Worm (Caenorhabditis elegans) whole organism, midembryonic: ENCODE data around the gene ceh-76.

Experiments used
- T22C8.4 ChIP-seq: fragments of 200-800 bp; sonication (Bioruptor generic); IDR thresholded peaks from 2 replicates; pipeline ENCODE4 v1.3.6; 2022; ENCODE audit warnings: missing genetic modification characterization, missing compliant biosample characterization
- cog-1 ChIP-seq: sonication (generic microtip); optimal IDR thresholded peaks from 2 replicates; lab custom pipeline; 2016; ENCODE audit warnings: missing genetic modification characterization, missing compliant biosample characterization
- flt-1 ChIP-seq: fragments of 200-800 bp; sonication (Bioruptor generic); IDR thresholded peaks from 2 replicates; pipeline ENCODE4 v1.3.6; 2022; ENCODE audit warnings: missing genetic modification characterization, missing compliant biosample characterization
- klf-2 ChIP-seq: fragments of 200-800 bp; sonication (Bioruptor generic); conservative IDR thresholded peaks from 2 replicates; pipeline ENCODE4 v1.3.6; 2022; ENCODE audit warnings: missing genetic modification reagents, missing genetic modification characterization, missing compliant biosample characterization
- med-1 ChIP-seq: sonication (generic microtip); optimal IDR thresholded peaks from 2 replicates; lab custom pipeline; 2017; ENCODE audit warnings: missing genetic modification characterization, mild to moderate bottlenecking, missing compliant biosample characterization, antibody characterized with exemption, missing genetic modification reagents; ENCODE audit not compliant: insufficient read depth
- ref-1 ChIP-seq: fragments of 200-800 bp; sonication (Bioruptor generic); conservative IDR thresholded peaks from 2 replicates; pipeline ENCODE4 v1.3.6; 2022; ENCODE audit warnings: missing genetic modification reagents, missing genetic modification characterization, missing compliant biosample characterization
- tab-1 ChIP-seq: fragments of 200-800 bp; sonication (Bioruptor generic); IDR thresholded peaks from 2 replicates; pipeline ENCODE4 v1.3.6; 2022; ENCODE audit warnings: missing genetic modification characterization, missing compliant biosample characterization
- ztf-23 ChIP-seq: fragments of 200-800 bp; sonication (Bioruptor generic); IDR thresholded peaks from 2 replicates; pipeline ENCODE4 v1.3.6; 2022; ENCODE audit warnings: missing genetic modification reagents, missing genetic modification characterization, missing compliant biosample characterization
- ztf-29 ChIP-seq: fragments of 200-800 bp; sonication (Bioruptor generic); IDR thresholded peaks from 2 replicates; pipeline ENCODE4 v1.3.6; 2022; ENCODE audit warnings: missing genetic modification reagents, missing genetic modification characterization, missing compliant biosample characterization

The ceh-76 gene

ce11 chrV:7994570-7994969 lies at the start of gene ceh-76:
Gene ceh-76, minus strand, starts transcription at chrV:7994670.
- no peak for TF ChIP-seq cog-1 (tag; lab: Kevin White, UChicago)
- no peak for TF ChIP-seq tab-1 (GFP tag; lab: Robert Waterston, UW)
- TF ChIP-seq ref-1 (GFP tag; lab: Robert Waterston, UW): no peak
- TF ChIP-seq T22C8.4 (GFP tag; lab: Robert Waterston, UW): no peak
- TF ChIP-seq ztf-23 (GFP tag; lab: Robert Waterston, UW): no peak
- TF ChIP-seq klf-2 (GFP tag; lab: Robert Waterston, UW): no peak
- TF ChIP-seq med-1 (GFP tag; lab: Kevin White, UChicago): no peak
- TF ChIP-seq flt-1 (GFP tag; lab: Robert Waterston, UW): no peak
- TF ChIP-seq ztf-29 (GFP tag; lab: Robert Waterston, UW): no peak

ce11 chrV:8043664-8044063 lies 49.2 kb upstream of the ceh-76 start:
- TF ChIP-seq T22C8.4 (GFP tag; lab: Robert Waterston, UW) (no peak), cog-1 (tag; lab: Kevin White, UChicago) (no peak), klf-2 (GFP tag; lab: Robert Waterston, UW) (no peak), ztf-23 (GFP tag; lab: Robert Waterston, UW) (no peak), tab-1 (GFP tag; lab: Robert Waterston, UW) (no peak)

ce11 chrV:8041336-8041868 lies 46.9 kb upstream of the ceh-76 start:
- no peak for TF ChIP-seq klf-2 (GFP tag; lab: Robert Waterston, UW)
- no peak for TF ChIP-seq ztf-23 (GFP tag; lab: Robert Waterston, UW)
- TF ChIP-seq cog-1 (tag; lab: Kevin White, UChicago): no peak
- TF ChIP-seq ref-1 (GFP tag; lab: Robert Waterston, UW): no peak
- no peak for TF ChIP-seq med-1 (GFP tag; lab: Kevin White, UChicago)
- TF ChIP-seq flt-1 (GFP tag; lab: Robert Waterston, UW): no peak
- no peak for TF ChIP-seq ztf-29 (GFP tag; lab: Robert Waterston, UW)
- TF ChIP-seq T22C8.4 (GFP tag; lab: Robert Waterston, UW): no peak
- no peak for TF ChIP-seq tab-1 (GFP tag; lab: Robert Waterston, UW)

- TF ChIP-seq med-1 (GFP tag; lab: Kevin White, UChicago) (no peak), flt-1 (GFP tag; lab: Robert Waterston, UW) (no peak), ref-1 (GFP tag; lab: Robert Waterston, UW) (no peak), tab-1 (GFP tag; lab: Robert Waterston, UW) (no peak), klf-2 (GFP tag; lab: Robert Waterston, UW) (no peak)
Measured at ce11 chrV:8040247-8041084, 46.0 kb upstream of the ceh-76 start.

- no peak for TF ChIP-seq klf-2 (GFP tag; lab: Robert Waterston, UW)
- peak; percentile 58; the same call in 1 of the 2 replicates for TF ChIP-seq flt-1 (GFP tag; lab: Robert Waterston, UW)
Measured at ce11 chrV:8039606-8040005, 45.1 kb upstream of the ceh-76 start.

ce11 chrV:8039085-8039525 lies 44.6 kb upstream of the ceh-76 start:
- TF ChIP-seq ztf-23 (GFP tag; lab: Robert Waterston, UW) (peak; percentile 56; the same call in 1 of the 2 replicates), T22C8.4 (GFP tag; lab: Robert Waterston, UW) (no peak), flt-1 (GFP tag; lab: Robert Waterston, UW) (peak; percentile 38), med-1 (GFP tag; lab: Kevin White, UChicago) (no peak), ref-1 (GFP tag; lab: Robert Waterston, UW) (no peak), ztf-29 (GFP tag; lab: Robert Waterston, UW) (no peak)

- TF ChIP-seq cog-1 (tag; lab: Kevin White, UChicago) (no peak), tab-1 (GFP tag; lab: Robert Waterston, UW) (no peak), ztf-29 (GFP tag; lab: Robert Waterston, UW) (no peak), klf-2 (GFP tag; lab: Robert Waterston, UW) (no peak)
Measured at ce11 chrV:8035947-8036346, 41.5 kb upstream of the ceh-76 start, which contains the start of gene ZC513.14. Gene ZC513.14, minus strand, starts transcription at chrV:8036047.

- TF ChIP-seq T22C8.4 (GFP tag; lab: Robert Waterston, UW): no peak
- no peak for TF ChIP-seq klf-2 (GFP tag; lab: Robert Waterston, UW)
- no peak for TF ChIP-seq ztf-23 (GFP tag; lab: Robert Waterston, UW)
- no peak for TF ChIP-seq cog-1 (tag; lab: Kevin White, UChicago)
- TF ChIP-seq ztf-29 (GFP tag; lab: Robert Waterston, UW): no peak
- no peak for TF ChIP-seq med-1 (GFP tag; lab: Kevin White, UChicago)
- no peak for TF ChIP-seq ref-1 (GFP tag; lab: Robert Waterston, UW)
- no peak for TF ChIP-seq flt-1 (GFP tag; lab: Robert Waterston, UW)
- TF ChIP-seq tab-1 (GFP tag; lab: Robert Waterston, UW): no peak
Measured at ce11 chrV:8034811-8035210, 40.3 kb upstream of the ceh-76 start, which contains the start of gene algn-12. Gene algn-12, plus strand, starts transcription at chrV:8035111.

ce11 chrV:8031121-8031520 lies 36.7 kb upstream of the ceh-76 start, which contains the start of gene vars-1:
Gene vars-1, plus strand, starts transcription at chrV:8031411.
- TF ChIP-seq flt-1 (GFP tag; lab: Robert Waterston, UW): no peak
- no peak for TF ChIP-seq tab-1 (GFP tag; lab: Robert Waterston, UW)
- TF ChIP-seq ztf-23 (GFP tag; lab: Robert Waterston, UW): no peak
- TF ChIP-seq cog-1 (tag; lab: Kevin White, UChicago): no peak
- TF ChIP-seq klf-2 (GFP tag; lab: Robert Waterston, UW): no peak
- no peak for TF ChIP-seq T22C8.4 (GFP tag; lab: Robert Waterston, UW)
- TF ChIP-seq ref-1 (GFP tag; lab: Robert Waterston, UW): no peak
- no peak for TF ChIP-seq med-1 (GFP tag; lab: Kevin White, UChicago)
- no peak for TF ChIP-seq ztf-29 (GFP tag; lab: Robert Waterston, UW)
